Fruit fly (Drosophila melanogaster) whole organism, pupa: ENCODE measurements around the gene CG16789.

Experiments used
- CG17806 ChIP-seq: fragments of 200-800 bp; sonication (Bioruptor generic); optimal IDR thresholded peaks from 2 replicates; lab custom pipeline; 2018; ENCODE audit warnings: missing biosample characterization, mild to moderate bottlenecking, missing genetic modification characterization, moderate library complexity
- CG32121 ChIP-seq: fragments of 200-800 bp; sonication (Bioruptor generic); IDR thresholded peaks from 2 replicates; pipeline ENCODE4 v1.3.6; 2022; ENCODE audit warnings: missing biosample characterization, missing genetic modification characterization
- CG8159 ChIP-seq: fragments of 200-800 bp; sonication (Bioruptor generic); optimal IDR thresholded peaks from 3 replicates; lab custom pipeline; 2018; ENCODE audit warnings: missing biosample characterization, mild to moderate bottlenecking, missing genetic modification characterization, moderate library complexity
- CG8301 ChIP-seq: fragments of 200-800 bp; sonication (Bioruptor generic); optimal IDR thresholded peaks from 2 replicates; lab custom pipeline; 2018; ENCODE audit warnings: missing biosample characterization, mild to moderate bottlenecking, missing genetic modification characterization
- D1 ChIP-seq: fragments of 200-800 bp; sonication (Bioruptor generic); optimal IDR thresholded peaks from 2 replicates; lab custom pipeline; 2018; ENCODE audit warnings: missing biosample characterization, mild to moderate bottlenecking, missing genetic modification characterization, moderate library complexity
- EcR ChIP-seq: fragments of 200-800 bp; sonication (Bioruptor generic); optimal IDR thresholded peaks from 3 replicates; lab custom pipeline; 2019; ENCODE audit warnings: missing biosample characterization, missing genetic modification characterization, mild to moderate bottlenecking, moderate library complexity, missing genetic modification reagents
- Pif1A ChIP-seq: fragments of 200-800 bp; sonication (Bioruptor generic); optimal IDR thresholded peaks from 3 replicates; lab custom pipeline; 2016; ENCODE audit warnings: missing biosample characterization, missing genetic modification characterization
- Pif1B ChIP-seq: fragments of 200-800 bp; sonication (Bioruptor generic); optimal IDR thresholded peaks from 3 replicates; lab custom pipeline; 2016; ENCODE audit warnings: missing biosample characterization, missing genetic modification characterization
- Snoo ChIP-seq: fragments of 200-800 bp; sonication (Bioruptor generic); optimal IDR thresholded peaks from 3 replicates; lab custom pipeline; 2017; ENCODE audit warnings: missing biosample characterization, mild to moderate bottlenecking, missing genetic modification characterization, inconsistent platforms
- gl ChIP-seq: fragments of 200-800 bp; sonication (Bioruptor generic); optimal IDR thresholded peaks from 2 replicates; lab custom pipeline; 2018; ENCODE audit warnings: missing biosample characterization, mild to moderate bottlenecking, missing genetic modification characterization

DNA sequence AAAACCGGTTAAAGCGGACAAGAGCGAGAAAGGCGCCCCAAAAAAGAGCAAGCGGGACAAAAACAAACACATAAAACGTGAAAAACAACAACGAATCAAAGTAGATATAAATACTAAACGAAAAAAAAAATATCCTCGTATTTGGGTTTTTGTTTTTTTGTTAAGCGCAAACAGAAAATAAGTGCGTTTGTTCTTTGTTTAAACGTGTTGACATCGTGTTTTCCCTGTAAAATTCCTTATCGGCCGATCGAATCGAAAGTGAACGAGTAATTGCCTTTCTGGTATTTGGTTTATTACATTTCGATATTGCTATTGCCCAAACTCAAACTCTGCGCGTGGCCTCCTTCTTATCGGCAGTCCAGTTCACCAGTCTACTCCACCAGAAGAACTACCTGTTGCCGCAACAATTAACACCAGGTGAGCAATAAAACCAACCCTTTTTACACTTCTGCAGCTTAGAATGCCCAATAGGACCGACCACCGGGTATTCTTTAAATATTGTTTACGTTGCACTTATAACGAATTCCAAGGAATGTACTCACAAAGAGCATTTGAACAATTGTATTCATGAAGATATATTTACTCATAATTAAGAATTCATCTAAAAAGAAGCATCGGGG, 25.9 kb downstream of the CG16789 start:
- TF ChIP-seq CG32121 (GFP tag; lab: Robert Waterston, UW), result no peak
- no peak for TF ChIP-seq Pif1A
- no peak for TF ChIP-seq Snoo (tag; lab: Kevin White, UChicago)
- TF ChIP-seq CG17806 (tag; lab: Kevin White, UChicago), result no peak
- TF ChIP-seq CG8301 (tag; lab: Kevin White, UChicago), result no peak
- no peak for TF ChIP-seq gl (tag; lab: Kevin White, UChicago)
- TF ChIP-seq CG8159 (tag; lab: Kevin White, UChicago), result no peak
- no peak for TF ChIP-seq D1 (tag; lab: Kevin White, UChicago)
- no peak for TF ChIP-seq EcR (GFP tag; lab: Kevin White, UChicago)
- no peak for TF ChIP-seq Pif1B (GFP tag; lab: Kevin White, UChicago)
